Worm (Caenorhabditis elegans) whole organism, L2 larva: Measurements from ENCODE around the gene C45G9.15.

Experiments
- C34F6.9 ChIP-seq: fragments of 150-350 bp; optimal IDR thresholded peaks from 2 replicates; lab custom pipeline; 2014; ENCODE audit warnings: missing biosample characterization, missing genetic modification characterization
- F13H6.1 ChIP-seq: sonication (generic microtip); optimal IDR thresholded peaks from 2 replicates; lab custom pipeline; 2016; ENCODE audit warnings: missing genetic modification characterization, missing compliant biosample characterization
- R02D3.7 ChIP-seq: fragments of 150-350 bp; optimal IDR thresholded peaks from 2 replicates; lab custom pipeline; 2014; ENCODE audit warnings: missing biosample characterization, missing genetic modification characterization
- Y55F3AM.14 ChIP-seq: fragments of 200-800 bp; sonication (Bioruptor generic); optimal IDR thresholded peaks from 2 replicates; lab custom pipeline; 2018; ENCODE audit warnings: mild to moderate bottlenecking, missing genetic modification characterization, missing compliant biosample characterization
- ZK546.5 ChIP-seq: sonication (generic microtip); optimal IDR thresholded peaks from 2 replicates; lab custom pipeline; 2017; ENCODE audit warnings: missing biosample characterization, missing genetic modification characterization
- alr-1 ChIP-seq: fragments of 150-350 bp; optimal IDR thresholded peaks from 2 replicates; lab custom pipeline; 2014; ENCODE audit warnings: missing biosample characterization, missing genetic modification characterization
- aly-2 ChIP-seq: fragments of 150-350 bp; optimal IDR thresholded peaks from 2 replicates; lab custom pipeline; 2014; ENCODE audit warnings: missing biosample characterization, missing genetic modification characterization
- blmp-1 ChIP-seq: sonication (generic microtip); optimal IDR thresholded peaks from 2 replicates; lab custom pipeline; 2017; ENCODE audit warnings: missing genetic modification characterization, mild to moderate bottlenecking, missing compliant biosample characterization, antibody characterized with exemption, moderate library complexity; ENCODE audit not compliant: insufficient read depth
- ceh-16 ChIP-seq: fragments of 150-350 bp; optimal IDR thresholded peaks from 2 replicates; lab custom pipeline; 2014; ENCODE audit warnings: missing biosample characterization, missing genetic modification characterization
- ceh-82 ChIP-seq: fragments of 150-350 bp; optimal IDR thresholded peaks from 2 replicates; lab custom pipeline; 2014; ENCODE audit warnings: missing biosample characterization, missing genetic modification characterization
- crh-2 ChIP-seq: sonication (generic microtip); optimal IDR thresholded peaks from 2 replicates; lab custom pipeline; 2017; ENCODE audit warnings: missing biosample characterization, missing genetic modification characterization
- dmd-4 ChIP-seq: sonication (generic microtip); optimal IDR thresholded peaks from 2 replicates; lab custom pipeline; 2017; ENCODE audit warnings: missing biosample characterization, missing genetic modification characterization
- egl-27 ChIP-seq: sonication (generic microtip); optimal IDR thresholded peaks from 3 replicates; lab custom pipeline; 2017; ENCODE audit warnings: missing biosample characterization, missing genetic modification reagents, missing genetic modification characterization
- elt-3 ChIP-seq: sonication (generic microtip); optimal IDR thresholded peaks from 2 replicates; lab custom pipeline; 2017; ENCODE audit warnings: missing biosample characterization, missing genetic modification characterization
- fos-1 ChIP-seq: fragments of 150-350 bp; optimal IDR thresholded peaks from 2 replicates; lab custom pipeline; 2014; ENCODE audit warnings: missing biosample characterization, missing genetic modification characterization
- gmeb-1 ChIP-seq: fragments of 150-350 bp; optimal IDR thresholded peaks from 2 replicates; lab custom pipeline; 2014; ENCODE audit warnings: missing biosample characterization, missing genetic modification characterization
- lin-11 ChIP-seq: fragments of 150-350 bp; sonication (generic microtip); optimal IDR thresholded peaks from 2 replicates; lab custom pipeline; 2014; ENCODE audit warnings: missing biosample characterization, missing genetic modification characterization, inconsistent platforms, mixed read lengths
- lin-13 ChIP-seq: fragments of 150-350 bp; optimal IDR thresholded peaks from 2 replicates; lab custom pipeline; 2014; ENCODE audit warnings: missing biosample characterization, missing genetic modification reagents, missing genetic modification characterization
- lin-39 ChIP-seq: fragments of 150-350 bp; optimal IDR thresholded peaks from 2 replicates; lab custom pipeline; 2014; ENCODE audit warnings: missing biosample characterization, missing genetic modification reagents, missing genetic modification characterization
- lsy-2 ChIP-seq, 2 experiments: fragments of 150-350 bp in 1 of 2; sonication (generic microtip) in 1 of 2; optimal IDR thresholded peaks; 2 replicates each; lab custom pipeline; 2014 to 2017; ENCODE audit warnings: missing biosample characterization in 2 of 2, missing genetic modification characterization in 2 of 2
- mab-5 ChIP-seq: fragments of 150-350 bp; optimal IDR thresholded peaks from 2 replicates; lab custom pipeline; 2014; ENCODE audit warnings: missing biosample characterization, missing genetic modification characterization
- mdl-1 ChIP-seq, 2 experiments: fragments of 150-350 bp in 1 of 2; sonication (generic microtip) in 1 of 2; optimal IDR thresholded peaks; 2 replicates each; lab custom pipeline; 2017; ENCODE audit warnings: missing biosample characterization in 2 of 2, missing genetic modification characterization in 2 of 2
- nhr-10 ChIP-seq: sonication (generic microtip); optimal IDR thresholded peaks from 2 replicates; lab custom pipeline; 2017; ENCODE audit warnings: missing biosample characterization, missing genetic modification characterization
- nhr-11 ChIP-seq: fragments of 150-350 bp; optimal IDR thresholded peaks from 2 replicates; lab custom pipeline; 2014; ENCODE audit warnings: missing biosample characterization, missing genetic modification characterization
- nhr-12 ChIP-seq: fragments of 150-350 bp; optimal IDR thresholded peaks from 2 replicates; lab custom pipeline; 2014; ENCODE audit warnings: missing biosample characterization, missing genetic modification characterization
- nhr-129 ChIP-seq: fragments of 150-350 bp; optimal IDR thresholded peaks from 2 replicates; lab custom pipeline; 2014; ENCODE audit warnings: missing biosample characterization, missing genetic modification characterization
- nhr-21 ChIP-seq: fragments of 150-350 bp; optimal IDR thresholded peaks from 2 replicates; lab custom pipeline; 2014; ENCODE audit warnings: missing biosample characterization, missing genetic modification characterization
- nhr-23 ChIP-seq: fragments of 150-350 bp; optimal IDR thresholded peaks from 2 replicates; lab custom pipeline; 2014; ENCODE audit warnings: missing biosample characterization, missing genetic modification reagents, missing genetic modification characterization
- nhr-237 ChIP-seq: fragments of 150-350 bp; optimal IDR thresholded peaks from 2 replicates; lab custom pipeline; 2014; ENCODE audit warnings: missing biosample characterization, missing genetic modification characterization
- nhr-25 ChIP-seq: fragments of 150-350 bp; sonication (generic microtip); optimal IDR thresholded peaks from 3 replicates; lab custom pipeline; 2014; ENCODE audit warnings: missing biosample characterization, missing genetic modification characterization
- nhr-6 ChIP-seq: fragments of 150-350 bp; optimal IDR thresholded peaks from 2 replicates; lab custom pipeline; 2014; ENCODE audit warnings: missing biosample characterization, missing genetic modification characterization
- nhr-77 ChIP-seq: fragments of 150-350 bp; optimal IDR thresholded peaks from 2 replicates; lab custom pipeline; 2014; ENCODE audit warnings: missing biosample characterization, missing genetic modification characterization
- peb-1 ChIP-seq: fragments of 150-350 bp; optimal IDR thresholded peaks from 2 replicates; lab custom pipeline; 2014; ENCODE audit warnings: missing biosample characterization, missing genetic modification characterization
- sem-4 ChIP-seq: fragments of 150-350 bp; optimal IDR thresholded peaks from 2 replicates; lab custom pipeline; 2014; ENCODE audit warnings: missing biosample characterization, missing genetic modification reagents, missing genetic modification characterization
- skn-1 ChIP-seq: sonication (generic microtip); optimal IDR thresholded peaks from 2 replicates; lab custom pipeline; 2017; ENCODE audit warnings: missing biosample characterization, missing genetic modification characterization
- sma-3 ChIP-seq: sonication (generic microtip); optimal IDR thresholded peaks from 2 replicates; lab custom pipeline; 2016; ENCODE audit warnings: missing genetic modification reagents, missing genetic modification characterization, missing compliant biosample characterization
- sma-9 ChIP-seq, 2 experiments: fragments of 150-350 bp in 1 of 2; sonication (generic microtip) in 1 of 2; optimal IDR thresholded peaks; 2 replicates each; lab custom pipeline; 2014 to 2016; ENCODE audit warnings: missing genetic modification characterization in 2 of 2, mild to moderate bottlenecking in 1 of 2, missing biosample characterization in 1 of 2, missing compliant biosample characterization in 1 of 2, missing genetic modification reagents in 1 of 2, moderate library complexity in 1 of 2
- snpc-4 ChIP-seq: fragments of 150-350 bp; optimal IDR thresholded peaks from 2 replicates; lab custom pipeline; 2014; ENCODE audit warnings: missing biosample characterization, missing genetic modification characterization
- unc-55 ChIP-seq: fragments of 150-350 bp; sonication (generic microtip); optimal IDR thresholded peaks from 3 replicates; lab custom pipeline; 2014; ENCODE audit warnings: missing biosample characterization, missing genetic modification reagents, missing genetic modification characterization
- unc-62 ChIP-seq: fragments of 150-350 bp; optimal IDR thresholded peaks from 2 replicates; lab custom pipeline; 2014; ENCODE audit warnings: missing biosample characterization, missing genetic modification reagents, missing genetic modification characterization
- zag-1 ChIP-seq: fragments of 150-350 bp; optimal IDR thresholded peaks from 2 replicates; lab custom pipeline; 2014; ENCODE audit warnings: missing biosample characterization, missing genetic modification characterization
- ztf-1 ChIP-seq: fragments of 200-800 bp; sonication (Bioruptor generic); conservative IDR thresholded peaks from 2 replicates; pipeline ENCODE4 v1.3.6; 2022; ENCODE audit warnings: missing genetic modification characterization, missing compliant biosample characterization
- ztf-4 ChIP-seq: fragments of 150-350 bp; optimal IDR thresholded peaks from 2 replicates; lab custom pipeline; 2014; ENCODE audit warnings: missing biosample characterization, missing genetic modification characterization

Gene C45G9.15

DNA sequence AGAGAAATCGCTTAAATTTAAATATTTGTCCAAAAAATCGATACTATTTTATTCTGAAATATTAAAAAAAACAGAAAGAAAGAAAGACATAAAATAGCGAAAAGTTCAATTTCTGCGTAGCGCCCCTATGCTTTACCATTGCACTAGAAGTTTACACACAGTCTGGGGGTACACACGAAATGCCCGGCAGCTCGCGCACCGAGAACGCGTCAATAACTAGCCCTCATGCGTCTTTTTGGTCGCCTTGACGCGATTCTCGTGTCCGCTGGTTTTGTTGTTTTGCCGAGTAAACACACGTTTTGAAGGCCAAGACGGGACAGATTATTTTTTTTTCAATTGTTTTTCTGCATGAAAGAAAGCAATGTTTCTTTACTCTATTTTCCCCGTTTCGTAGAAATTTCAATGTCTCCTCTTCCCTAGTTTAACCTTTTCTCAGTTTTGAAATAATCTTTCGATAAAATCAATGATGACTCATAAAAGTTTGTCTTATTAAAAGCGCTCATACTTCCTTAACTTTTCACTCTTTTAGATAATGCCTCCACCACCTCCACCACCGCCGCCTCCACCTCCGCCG lies 33.6 kb downstream of the C45G9.15 start, which contains the start of gene wip-1 (continued):
- TF ChIP-seq crh-2 (tag; lab: Kevin White, UChicago) (peak; percentile 99), nhr-21 (tag; lab: Kevin White, UChicago) (peak; percentile 96), sem-4 (tag; lab: Kevin White, UChicago) (peak; percentile 98), nhr-11 (tag; lab: Kevin White, UChicago) (peak; percentile 77), F13H6.1 (peak; percentile 99), dmd-4 (tag; lab: Kevin White, UChicago) (peak; percentile 40), nhr-12 (tag; lab: Kevin White, UChicago) (peak; percentile 73), ztf-4 (tag; lab: Kevin White, UChicago) (peak; percentile 96), unc-62 (GFP tag; lab: Kevin White, UChicago) (peak; percentile 61), mab-5 (tag; lab: Kevin White, UChicago) (peak; percentile 96), lin-13 (GFP tag; lab: Kevin White, UChicago) (peak; percentile 95), zag-1 (peak; percentile 94), ceh-82 (tag; lab: Kevin White, UChicago) (peak; percentile 75), peb-1 (tag; lab: Kevin White, UChicago) (no peak), lsy-2 (tag; optimal IDR thresholded peaks at IDR 0.05; lab: Kevin White, UChicago) (peak; percentile 92 to 97), lin-11 (tag; lab: Kevin White, UChicago) (peak; percentile 99), ZK546.5 (tag; lab: Kevin White, UChicago) (peak; percentile 61), unc-55 (peak; percentile 99), aly-2 (no peak)
- TF ChIP-seq, all 48 proteins: peak for 38

DNA sequence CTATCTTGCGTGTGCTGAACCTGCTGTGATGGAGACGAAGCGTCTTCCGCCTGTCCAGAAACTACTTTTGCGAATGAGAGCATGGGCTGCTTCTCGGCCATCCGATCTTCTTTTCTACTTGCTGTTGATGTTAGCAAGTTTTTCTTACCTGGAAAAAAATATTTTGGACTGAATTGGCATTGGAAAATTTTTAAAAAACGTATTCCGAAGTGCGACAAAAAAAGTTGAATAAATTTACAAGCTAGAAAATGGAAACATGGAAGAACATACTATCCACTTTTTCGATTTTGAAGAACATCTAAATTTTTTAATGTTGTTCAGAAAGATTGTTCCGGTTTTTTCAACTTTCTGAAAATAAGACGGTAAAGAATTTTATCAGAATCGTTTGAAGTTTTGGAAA lies 34.3 kb downstream of the C45G9.15 start, which contains the start of gene larp-1:
larp-1 (minus strand) TSS at position 101 of the 400 bp plus-strand sequence.
- no peak for TF ChIP-seq lsy-2 (tag; optimal IDR thresholded peaks at IDR 0.05; lab: Kevin White, UChicago)
- TF ChIP-seq zag-1: no peak
- no peak for TF ChIP-seq ceh-82 (tag; lab: Kevin White, UChicago)
- TF ChIP-seq dmd-4 (tag; lab: Kevin White, UChicago): no peak
- TF ChIP-seq F13H6.1: no peak
- TF ChIP-seq nhr-129: no peak
- no peak for TF ChIP-seq ztf-1 (GFP tag; lab: Robert Waterston, UW)
- TF ChIP-seq ZK546.5 (tag; lab: Kevin White, UChicago): no peak
- TF ChIP-seq fos-1 (tag; lab: Kevin White, UChicago): no peak
- TF ChIP-seq lin-13 (GFP tag; lab: Kevin White, UChicago): no peak
- TF ChIP-seq, all 48 proteins: peak for 0

DNA sequence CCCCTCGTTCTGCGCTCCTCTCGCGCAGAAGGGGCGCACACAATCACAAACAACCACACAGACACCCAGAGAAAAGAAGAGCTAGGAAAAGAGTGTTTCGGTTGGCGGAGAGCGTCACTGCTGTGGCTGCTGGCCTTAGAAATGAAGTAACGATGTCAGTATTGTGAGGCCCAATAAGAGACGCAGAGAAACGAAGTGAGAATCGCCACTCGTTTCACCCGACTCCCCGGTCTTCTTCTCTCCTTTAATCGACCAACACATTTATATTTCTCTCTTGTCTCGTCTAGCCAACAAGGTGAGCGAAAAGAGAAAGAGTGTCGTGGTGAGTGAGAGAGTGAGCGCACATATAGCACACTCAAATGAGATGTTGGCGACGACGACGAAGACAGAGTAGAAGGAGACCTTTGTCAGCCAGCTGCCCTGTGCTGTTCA lies 37.9 kb downstream of the C45G9.15 start:
- TF ChIP-seq R02D3.7 (tag; lab: Kevin White, UChicago) (no peak), nhr-23 (tag; lab: Kevin White, UChicago) (no peak), nhr-77 (no peak), alr-1 (peak; percentile 88), skn-1 (tag; lab: Kevin White, UChicago) (no peak), F13H6.1 (peak; percentile 94), fos-1 (tag; lab: Kevin White, UChicago) (peak; percentile 91), nhr-129 (peak; percentile 98), nhr-12 (tag; lab: Kevin White, UChicago) (no peak), ceh-82 (tag; lab: Kevin White, UChicago) (peak; percentile 70), crh-2 (tag; lab: Kevin White, UChicago) (peak; percentile 95), unc-55 (peak; percentile 91), nhr-25 (peak; percentile 82), C34F6.9 (tag; lab: Kevin White, UChicago) (peak; percentile 97), lin-39 (tag; lab: Kevin White, UChicago) (no peak), zag-1 (peak; percentile 91), ztf-4 (tag; lab: Kevin White, UChicago) (peak; percentile 79), blmp-1 (tag; lab: Kevin White, UChicago) (peak; percentile 17), sma-3 (peak; percentile 71), egl-27 (peak; percentile 58), mdl-1 (tag; optimal IDR thresholded peaks at IDR 0.05; lab: Kevin White, UChicago) (peak; percentile 26 to 71), Y55F3AM.14 (GFP tag; lab: Kevin White, UChicago) (peak; percentile 74), lin-13 (GFP tag; lab: Kevin White, UChicago) (peak; percentile 86), sma-9 (GFP tag; optimal IDR thresholded peaks at IDR 0.05; lab: Kevin White, UChicago) (peak; percentile 58), sma-9 (tag; optimal IDR thresholded peaks at IDR 0.05; lab: Kevin White, UChicago) (no peak), nhr-21 (tag; lab: Kevin White, UChicago) (peak; percentile 68), ceh-16 (tag; lab: Kevin White, UChicago) (peak; percentile 80), elt-3 (tag; lab: Kevin White, UChicago) (no peak), nhr-11 (tag; lab: Kevin White, UChicago) (no peak), lsy-2 (tag; optimal IDR thresholded peaks at IDR 0.05; lab: Kevin White, UChicago) (peak; percentile 69 to 90), snpc-4 (tag; lab: Kevin White, UChicago) (peak; percentile 45), mab-5 (tag; lab: Kevin White, UChicago) (peak; percentile 76), nhr-237 (no peak), lin-11 (tag; lab: Kevin White, UChicago) (peak; percentile 84), nhr-6 (tag; lab: Kevin White, UChicago) (peak; percentile 77), nhr-10 (tag; lab: Kevin White, UChicago) (peak; percentile 65), gmeb-1 (peak; percentile 68), ztf-1 (GFP tag; lab: Robert Waterston, UW) (no peak), sem-4 (tag; lab: Kevin White, UChicago) (peak; percentile 89)
